Fruit fly (Drosophila melanogaster) whole organism, wandering third instar larva: ENCODE measurements around the gene CG2218.

Experiments used
- Abd-B ChIP-seq: fragments of >200 bp; optimal IDR thresholded peaks from 2 replicates; lab custom pipeline; 2017; ENCODE audit warnings: missing biosample characterization, missing genetic modification characterization
- CG32264 ChIP-seq: fragments of 200-800 bp; sonication (Bioruptor generic); optimal IDR thresholded peaks from 2 replicates; lab custom pipeline; 2016; ENCODE audit warnings: missing biosample characterization, missing genetic modification characterization
- CG9705 ChIP-seq: fragments of 200-800 bp; sonication (Bioruptor generic); optimal IDR thresholded peaks from 2 replicates; lab custom pipeline; 2018; ENCODE audit warnings: missing biosample characterization, mild to moderate bottlenecking, missing genetic modification characterization
- CrebA ChIP-seq: fragments of 200-800 bp; sonication (Bioruptor generic); optimal IDR thresholded peaks from 2 replicates; lab custom pipeline; 2016; ENCODE audit warnings: missing biosample characterization, mild to moderate bottlenecking, missing genetic modification characterization, borderline replicate concordance
- Dfd ChIP-seq: fragments of >200 bp; optimal IDR thresholded peaks from 2 replicates; lab custom pipeline; 2017; ENCODE audit warnings: missing biosample characterization, missing genetic modification characterization
- Dif ChIP-seq: fragments of 200-275, 200-300 bp; sonication (Bioruptor generic); optimal IDR thresholded peaks from 2 replicates; lab custom pipeline; 2018; ENCODE audit warnings: missing biosample characterization, missing genetic modification characterization; ENCODE audit not compliant: partially characterized antibody
- GATAd ChIP-seq: sonication (Bioruptor generic); optimal IDR thresholded peaks from 2 replicates; lab custom pipeline; 2016; ENCODE audit warnings: missing biosample characterization, missing genetic modification characterization
- HLH106 ChIP-seq: fragments of 200-800 bp; optimal IDR thresholded peaks from 3 replicates; lab custom pipeline; 2019; ENCODE audit warnings: missing biosample characterization, mild to moderate bottlenecking, missing genetic modification characterization, moderate library complexity
- Hnf4 ChIP-seq: fragments of 200-800 bp; sonication (Bioruptor generic); optimal IDR thresholded peaks from 2 replicates; lab custom pipeline; 2016; ENCODE audit warnings: missing biosample characterization, mild to moderate bottlenecking, missing genetic modification characterization
- Hr78 ChIP-seq: fragments of >200 bp; optimal IDR thresholded peaks from 2 replicates; lab custom pipeline; 2017; ENCODE audit warnings: missing biosample characterization, missing genetic modification characterization
- Hr83 ChIP-seq: fragments of 200-300 bp; sonication (Bioruptor generic); optimal IDR thresholded peaks from 2 replicates; lab custom pipeline; 2016; ENCODE audit warnings: missing biosample characterization, mild to moderate bottlenecking, missing genetic modification characterization, moderate library complexity; ENCODE audit not compliant: poor library complexity, severe bottlenecking
- Jra ChIP-seq: sonication (Bioruptor generic); optimal IDR thresholded peaks from 2 replicates; lab custom pipeline; 2016; ENCODE audit warnings: missing biosample characterization, missing genetic modification characterization
- Mio ChIP-seq: sonication (Bioruptor generic); optimal IDR thresholded peaks from 2 replicates; lab custom pipeline; 2016; ENCODE audit warnings: missing biosample characterization, missing genetic modification characterization
- Myc ChIP-seq: fragments of >200 bp; optimal IDR thresholded peaks from 2 replicates; lab custom pipeline; 2017
- N ChIP-seq: fragments of >200 bp; optimal IDR thresholded peaks from 2 replicates; lab custom pipeline; 2018; ENCODE audit warnings: missing biosample characterization, missing external identifiers, missing genetic modification characterization
- OdsH ChIP-seq: fragments of 200-800 bp; sonication (Bioruptor generic); optimal IDR thresholded peaks from 2 replicates; lab custom pipeline; 2016; ENCODE audit warnings: missing biosample characterization, mild to moderate bottlenecking, missing genetic modification characterization
- Rel ChIP-seq, 2 experiments: fragments of 200-800 bp; sonication (Bioruptor generic) in 1 of 2; optimal IDR thresholded peaks; 2 replicates in 1 of 2; 3 replicates in 1 of 2; lab custom pipeline; 2016 to 2019; ENCODE audit warnings: mild to moderate bottlenecking in 2 of 2, missing biosample characterization in 2 of 2, missing genetic modification characterization in 2 of 2, moderate library complexity in 1 of 2
- Sp1 ChIP-seq: fragments of 200-800 bp; sonication (Bioruptor generic); optimal IDR thresholded peaks from 3 replicates; lab custom pipeline; 2019; ENCODE audit warnings: missing biosample characterization, mild to moderate bottlenecking, missing genetic modification characterization, moderate library complexity
- Vsx2 ChIP-seq: fragments of 200-300, 225-300 bp; sonication (Bioruptor generic); optimal IDR thresholded peaks from 2 replicates; lab custom pipeline; 2018; ENCODE audit warnings: missing biosample characterization, missing genetic modification characterization; ENCODE audit not compliant: partially characterized antibody
- br ChIP-seq: fragments of 200-800 bp; sonication (Bioruptor generic); optimal IDR thresholded peaks from 2 replicates; lab custom pipeline; 2016; ENCODE audit warnings: missing biosample characterization, missing genetic modification characterization
- brk ChIP-seq: fragments of 200-800 bp; sonication (Bioruptor generic); optimal IDR thresholded peaks from 2 replicates; lab custom pipeline; 2016; ENCODE audit warnings: missing biosample characterization, mild to moderate bottlenecking, missing genetic modification characterization
- dl ChIP-seq, 2 experiments: fragments of 175-275, 200-275 bp in 1 of 2; fragments of 200-275 bp in 1 of 2; sonication (Bioruptor generic); optimal IDR thresholded peaks; lab custom pipeline; 2018; ENCODE audit warnings: mild to moderate bottlenecking in 2 of 2, missing biosample characterization in 2 of 2, missing genetic modification characterization in 2 of 2, moderate library complexity in 2 of 2; ENCODE audit not compliant: partially characterized antibody in 2 of 2, insufficient read depth in 1 of 2
- dmrt93B ChIP-seq: fragments of 200-800 bp; sonication (Bioruptor generic); optimal IDR thresholded peaks from 2 replicates; lab custom pipeline; 2018; ENCODE audit warnings: missing biosample characterization, mild to moderate bottlenecking, missing genetic modification characterization
- dsf ChIP-seq: sonication (Bioruptor generic); optimal IDR thresholded peaks from 2 replicates; lab custom pipeline; 2016; ENCODE audit warnings: missing biosample characterization, missing genetic modification characterization, borderline replicate concordance
- ey ChIP-seq: fragments of 200-800 bp; sonication (Bioruptor generic); optimal IDR thresholded peaks from 2 replicates; lab custom pipeline; 2016; ENCODE audit warnings: missing biosample characterization, missing genetic modification characterization
- foxo ChIP-seq, 2 experiments: fragments of 200-800 bp; sonication (Bioruptor generic); optimal IDR thresholded peaks; 2 replicates in 1 of 2; 3 replicates in 1 of 2; lab custom pipeline; 2016 to 2017; ENCODE audit warnings: missing biosample characterization in 2 of 2, missing genetic modification characterization in 2 of 2
- fru ChIP-seq: fragments of 200-800 bp; sonication (Bioruptor generic); optimal IDR thresholded peaks from 3 replicates; lab custom pipeline; 2016; ENCODE audit warnings: missing biosample characterization, mild to moderate bottlenecking, missing genetic modification characterization
- h ChIP-seq: fragments of 200-800 bp; sonication (Bioruptor generic); optimal IDR thresholded peaks from 3 replicates; lab custom pipeline; 2016; ENCODE audit warnings: missing biosample characterization, mild to moderate bottlenecking, missing genetic modification characterization
- jim ChIP-seq: fragments of 175-275, 200-325 bp; sonication (Bioruptor generic); optimal IDR thresholded peaks from 2 replicates; lab custom pipeline; 2016; ENCODE audit warnings: missing biosample characterization, mild to moderate bottlenecking, missing genetic modification characterization
- lola ChIP-seq: fragments of >200 bp; optimal IDR thresholded peaks from 2 replicates; lab custom pipeline; 2017; ENCODE audit warnings: missing biosample characterization, missing genetic modification characterization
- pan ChIP-seq: fragments of >200 bp; optimal IDR thresholded peaks from 2 replicates; lab custom pipeline; 2017
- psq ChIP-seq: fragments of 200-800 bp; sonication (Bioruptor generic); optimal IDR thresholded peaks from 3 replicates; lab custom pipeline; 2017; ENCODE audit warnings: missing biosample characterization, mild to moderate bottlenecking, missing genetic modification characterization, moderate library complexity
- rgr ChIP-seq: fragments of 200-800 bp; sonication (Bioruptor generic); optimal IDR thresholded peaks from 3 replicates; lab custom pipeline; 2016; ENCODE audit warnings: missing biosample characterization, mild to moderate bottlenecking, missing genetic modification characterization
- sage ChIP-seq: fragments of 200-800 bp; sonication (Bioruptor generic); optimal IDR thresholded peaks from 2 replicates; lab custom pipeline; 2016; ENCODE audit warnings: missing biosample characterization, mild to moderate bottlenecking, missing genetic modification characterization
- sv ChIP-seq: fragments of 200-800 bp; sonication (Bioruptor generic); optimal IDR thresholded peaks from 3 replicates; lab custom pipeline; 2016; ENCODE audit warnings: missing biosample characterization, missing genetic modification characterization
- tai ChIP-seq: sonication (Bioruptor generic); optimal IDR thresholded peaks from 2 replicates; lab custom pipeline; 2016; ENCODE audit warnings: missing biosample characterization, missing genetic modification characterization
- usp ChIP-seq: fragments of >200 bp; optimal IDR thresholded peaks from 2 replicates; lab custom pipeline; 2017; ENCODE audit warnings: missing biosample characterization, missing genetic modification characterization
- woc ChIP-seq: sonication (Bioruptor generic); optimal IDR thresholded peaks from 2 replicates; lab custom pipeline; 2016; ENCODE audit warnings: missing biosample characterization, mild to moderate bottlenecking, missing genetic modification characterization

The CG2218 gene

DNA sequence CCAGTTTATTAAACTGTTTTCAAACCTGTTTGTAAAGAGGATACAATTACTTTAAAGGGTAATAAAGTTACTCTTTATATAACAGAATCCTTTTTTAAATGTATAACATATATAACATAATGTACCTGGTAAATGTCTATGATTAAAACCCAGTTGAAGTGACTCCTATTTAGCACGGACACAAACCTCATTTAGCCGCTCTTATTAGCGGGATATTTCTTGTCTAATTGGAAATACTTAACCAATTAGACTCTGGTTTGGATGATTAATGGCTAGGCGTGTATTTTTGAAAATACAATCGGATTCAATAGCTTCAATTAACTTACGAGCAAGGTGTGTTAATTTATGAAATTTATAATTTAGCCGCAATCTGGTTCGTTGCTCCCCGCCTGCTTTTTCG lies 39.0 kb upstream of the CG2218 start:
- no peak for TF ChIP-seq psq (GFP tag; lab: Kevin White, UChicago)
- TF ChIP-seq Vsx2 (GFP tag; lab: Kevin White, UChicago) = peak; percentile 49
- TF ChIP-seq Myc (lab: Kevin White, UChicago) = peak; percentile 39
- TF ChIP-seq Rel (GFP tag; optimal IDR thresholded peaks at IDR 0.05; lab: Kevin White, UChicago) = no peak
- TF ChIP-seq Rel (tag; optimal IDR thresholded peaks at IDR 0.05; lab: Kevin White, UChicago) = no peak
- no peak for TF ChIP-seq Abd-B
- TF ChIP-seq, all 38 proteins: peak for 2

DNA sequence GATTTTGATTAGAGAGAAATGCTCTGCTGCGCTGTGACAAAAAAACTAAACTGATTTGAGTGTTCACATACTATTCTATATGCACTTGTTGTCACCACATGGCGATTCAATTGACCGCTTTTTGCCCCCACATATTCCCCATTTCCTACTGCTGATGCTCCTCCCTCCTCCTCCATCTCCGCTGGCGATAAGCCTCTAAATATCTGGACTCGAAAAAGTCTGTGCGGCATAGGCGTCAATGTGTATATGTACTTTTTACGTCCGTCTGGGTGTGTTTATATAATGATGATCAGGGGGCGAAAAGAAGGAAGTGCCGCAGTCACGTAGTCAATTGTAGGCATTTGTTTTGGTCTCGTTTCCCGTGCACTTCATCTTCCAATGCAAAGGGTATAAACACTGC lies 38.4 kb upstream of the CG2218 start:
- TF ChIP-seq jim (GFP tag; lab: Kevin White, UChicago) (no peak), OdsH (GFP tag; lab: Kevin White, UChicago) (no peak), sage (no peak), GATAd (GFP tag; lab: Kevin White, UChicago) (no peak), Dif (GFP tag; lab: Kevin White, UChicago) (no peak), N (GFP tag; lab: Kevin White, UChicago) (no peak), CG9705 (GFP tag; lab: Kevin White, UChicago) (no peak)

DNA sequence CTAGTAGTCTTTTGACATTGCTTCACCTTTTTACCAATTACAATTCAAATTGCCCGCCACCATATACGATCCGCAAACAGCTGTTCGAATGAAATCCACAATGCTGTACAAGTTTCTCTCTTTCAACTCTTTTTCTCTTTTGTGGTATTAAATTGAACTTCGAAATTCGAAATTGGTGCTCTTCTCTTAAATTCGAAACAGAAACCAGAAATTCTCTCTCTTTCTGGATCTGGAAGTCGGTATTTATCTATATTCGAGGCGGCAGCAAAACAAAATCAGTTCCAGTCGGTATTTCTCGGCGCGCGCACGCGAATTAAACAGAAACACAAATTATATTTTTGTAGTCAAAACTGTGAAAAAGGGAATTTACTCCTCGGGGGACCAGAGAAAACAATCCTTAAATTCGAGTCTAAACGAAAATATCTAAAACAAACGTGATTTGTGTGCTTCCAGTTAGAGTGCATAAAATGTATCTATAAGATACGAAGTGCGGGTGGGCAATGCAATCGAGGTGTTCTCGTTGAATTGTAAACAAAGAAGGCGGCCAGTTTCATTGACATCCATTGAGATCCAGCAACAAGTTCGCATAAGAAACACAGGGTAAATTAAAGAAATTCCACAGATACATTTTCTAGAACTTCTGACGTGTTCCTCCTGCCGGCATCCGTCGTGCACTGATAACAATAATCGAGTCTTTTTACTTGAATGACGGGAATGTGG lies 37.9 kb upstream of the CG2218 start, which contains the start of gene PH4alphaEFB:
TSS of gene PH4alphaEFB (plus strand) at position 276 of the 720 bp plus-strand sequence.
- no peak for TF ChIP-seq CrebA (GFP tag; lab: Kevin White, UChicago)
- TF ChIP-seq sage = peak; percentile 78
- no peak for TF ChIP-seq rgr (GFP tag; lab: Kevin White, UChicago)
- no peak for TF ChIP-seq Mio (GFP tag; lab: Kevin White, UChicago)
- TF ChIP-seq pan (lab: Kevin White, UChicago) = no peak
- TF ChIP-seq fru (GFP tag; lab: Kevin White, UChicago) = no peak
- TF ChIP-seq br (GFP tag; lab: Kevin White, UChicago) = no peak
- no peak for TF ChIP-seq Hr83 (GFP tag; lab: Kevin White, UChicago)
- no peak for TF ChIP-seq Hnf4 (GFP tag; lab: Kevin White, UChicago)
- TF ChIP-seq dsf = no peak
- no peak for TF ChIP-seq jim (GFP tag; lab: Kevin White, UChicago)
- peak; percentile 20 for TF ChIP-seq Jra (GFP tag; lab: Kevin White, UChicago)
- peak; percentile 8 for TF ChIP-seq Dif (GFP tag; lab: Kevin White, UChicago)
- TF ChIP-seq GATAd (GFP tag; lab: Kevin White, UChicago) = no peak
- no peak for TF ChIP-seq Dfd (GFP tag; lab: Kevin White, UChicago)
- no peak for TF ChIP-seq ey (GFP tag; lab: Kevin White, UChicago)
- no peak for TF ChIP-seq sv
- TF ChIP-seq psq (GFP tag; lab: Kevin White, UChicago) = no peak
- TF ChIP-seq tai (GFP tag; lab: Kevin White, UChicago) = no peak
- no peak for TF ChIP-seq OdsH (GFP tag; lab: Kevin White, UChicago)
- peak; percentile 56 for TF ChIP-seq brk (GFP tag; lab: Kevin White, UChicago)
- TF ChIP-seq CG9705 (GFP tag; lab: Kevin White, UChicago) = no peak
- TF ChIP-seq lola = no peak
- peak; percentile 4 for TF ChIP-seq Sp1 (GFP tag; lab: Kevin White, UChicago)
- no peak for TF ChIP-seq CG32264 (GFP tag; lab: Kevin White, UChicago)
- TF ChIP-seq Hr78 (GFP tag; lab: Kevin White, UChicago) = no peak
- TF ChIP-seq N (GFP tag; lab: Kevin White, UChicago) = no peak
- TF ChIP-seq dl (GFP tag; optimal IDR thresholded peaks at IDR 0.05; lab: Kevin White, UChicago; ENCODE audit: insufficient read depth in 1 of 2, partially characterized antibody in 2 of 2) = peak in 1 of 2 experiments; percentile 16
- no peak for TF ChIP-seq HLH106 (tag; lab: Kevin White, UChicago)
- TF ChIP-seq Myc (lab: Kevin White, UChicago) = peak; percentile 30
- TF ChIP-seq Rel (GFP tag; optimal IDR thresholded peaks at IDR 0.05; lab: Kevin White, UChicago) = no peak
- TF ChIP-seq Rel (tag; optimal IDR thresholded peaks at IDR 0.05; lab: Kevin White, UChicago) = peak; percentile 63
- TF ChIP-seq Abd-B = no peak
- TF ChIP-seq woc = no peak
- TF ChIP-seq usp (GFP tag; lab: Kevin White, UChicago) = no peak
- no peak for TF ChIP-seq dmrt93B (GFP tag; lab: Kevin White, UChicago)
- TF ChIP-seq Vsx2 (GFP tag; lab: Kevin White, UChicago) = peak; percentile 31
- no peak for TF ChIP-seq h (GFP tag; lab: Kevin White, UChicago)
- TF ChIP-seq foxo (GFP tag; optimal IDR thresholded peaks at IDR 0.05; lab: Kevin White, UChicago) = no peak
